Worm (Caenorhabditis elegans): ENCODE measurements around the gene ztf-17.

DNA sequence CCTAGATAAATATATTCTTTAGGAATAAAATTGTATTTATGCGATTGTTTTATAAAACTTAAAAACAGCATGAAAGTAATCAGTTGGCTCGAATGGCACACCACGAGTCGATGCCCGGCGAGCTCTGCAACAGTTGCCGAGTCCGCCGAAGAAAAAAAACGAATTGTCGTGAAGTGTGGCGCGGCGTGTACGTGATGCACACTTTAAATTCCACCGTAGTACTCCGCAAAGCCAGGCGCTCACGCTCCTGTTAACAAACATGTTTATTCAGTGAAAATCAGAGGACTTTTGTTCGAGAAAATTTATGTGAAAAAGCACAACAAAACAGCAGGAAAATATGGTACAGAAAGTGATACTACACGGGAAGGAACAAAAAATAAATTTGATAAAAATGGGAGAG, 670 bp upstream of the ztf-17 start:
- TF ChIP-seq unc-62 (GFP tag; optimal IDR thresholded peaks at IDR 0.05) (no peak), ama-1 (optimal IDR thresholded peaks at IDR 0.05) (peak; percentile 30), ztf-4 (tag; optimal IDR thresholded peaks at IDR 0.05) (no peak), pha-4 (tag; optimal IDR thresholded peaks at IDR 0.05) (peak; percentile 81), hmg-11 (tag; optimal IDR thresholded peaks at IDR 0.05) (no peak), nhr-237 (tag; optimal IDR thresholded peaks at IDR 0.05) (no peak), snpc-4 (tag; optimal IDR thresholded peaks at IDR 0.05) (peak; percentile 23), elt-2 (tag; optimal IDR thresholded peaks at IDR 0.05) (no peak)

Data from whole organism, L3 larva.